Worm (Caenorhabditis elegans): ENCODE measurements around the gene Y51A2D.21.

- no peak for TF ChIP-seq C08G9.2 (tag; optimal IDR thresholded peaks at IDR 0.05)
- no peak for TF ChIP-seq sox-4 (tag; optimal IDR thresholded peaks at IDR 0.05)
- TF ChIP-seq lin-11 (tag; optimal IDR thresholded peaks at IDR 0.05): no peak
- TF ChIP-seq madf-2 (tag; optimal IDR thresholded peaks at IDR 0.05): no peak
- TF ChIP-seq dmd-4 (tag; optimal IDR thresholded peaks at IDR 0.05; ENCODE audit: borderline replicate concordance): no peak
- TF ChIP-seq pha-4 (tag; optimal IDR thresholded peaks at IDR 0.05): no peak
- no peak for TF ChIP-seq fkh-10 (GFP tag; optimal IDR thresholded peaks at IDR 0.05)
- TF ChIP-seq ceh-24 (tag; optimal IDR thresholded peaks at IDR 0.05): no peak
- TF ChIP-seq pros-1 (tag; optimal IDR thresholded peaks at IDR 0.05): no peak
- TF ChIP-seq unc-86 (tag; optimal IDR thresholded peaks at IDR 0.05): no peak
- no peak for TF ChIP-seq eyg-1 (tag; optimal IDR thresholded peaks at IDR 0.05)
- TF ChIP-seq pqm-1 (tag; optimal IDR thresholded peaks at IDR 0.05): no peak
- TF ChIP-seq pax-1 (tag; optimal IDR thresholded peaks at IDR 0.05): no peak
These were observed 15.1 kb upstream of the Y51A2D.21 start, which contains the start of the genes ttr-24 and ttr-25 for ce11 chrV:18556488-18556887.

Data from whole organism, late embryonic.